Fruit fly (Drosophila melanogaster) whole organism, embryonic: ENCODE measurements around the gene SLC22A.

Experiments
- Asciz ChIP-seq: fragments of 200-800 bp; sonication (Bioruptor generic); optimal IDR thresholded peaks from 2 replicates; lab custom pipeline; 2017; ENCODE audit warnings: missing biosample characterization, mild to moderate bottlenecking, missing genetic modification characterization, missing genetic modification reagents
- Bdp1 ChIP-seq: fragments of 200-800 bp; sonication (Bioruptor generic); optimal IDR thresholded peaks from 3 replicates; lab custom pipeline; 2016; ENCODE audit warnings: missing biosample characterization, missing genetic modification characterization
- CG1024 ChIP-seq: fragments of 200-800 bp; sonication (Bioruptor generic); IDR thresholded peaks from 2 replicates; pipeline ENCODE4 v1.3.6; 2022; ENCODE audit warnings: missing biosample characterization, missing genetic modification characterization
- CG10431 ChIP-seq: fragments of 200-800 bp; sonication (Bioruptor generic); optimal IDR thresholded peaks from 3 replicates; lab custom pipeline; 2018; ENCODE audit warnings: missing biosample characterization, mild to moderate bottlenecking, missing genetic modification characterization
- CG11398 ChIP-seq: fragments of 200-800 bp; sonication (Bioruptor generic); optimal IDR thresholded peaks from 2 replicates; lab custom pipeline; 2016; ENCODE audit warnings: missing biosample characterization, missing genetic modification characterization
- CG12071 ChIP-seq: fragments of 200-800 bp; sonication (Bioruptor generic); optimal IDR thresholded peaks from 3 replicates; lab custom pipeline; 2018; ENCODE audit warnings: missing biosample characterization, mild to moderate bottlenecking, missing genetic modification characterization
- CG14050 ChIP-seq: fragments of 200-800 bp; sonication (Bioruptor generic); IDR thresholded peaks from 3 replicates; pipeline ENCODE4 v1.3.6; 2022; ENCODE audit warnings: missing biosample characterization, missing genetic modification characterization
- CG16815 ChIP-seq: fragments of 200-800 bp; sonication (Bioruptor generic); optimal IDR thresholded peaks from 3 replicates; lab custom pipeline; 2017; ENCODE audit warnings: missing biosample characterization, mild to moderate bottlenecking, missing genetic modification characterization
- CG17385 ChIP-seq: fragments of 200-800 bp; sonication (Bioruptor generic); optimal IDR thresholded peaks from 3 replicates; lab custom pipeline; 2018; ENCODE audit warnings: missing biosample characterization, mild to moderate bottlenecking, missing genetic modification characterization
- CG17829 ChIP-seq: fragments of 200-800 bp; optimal IDR thresholded peaks from 2 replicates; lab custom pipeline; 2019; ENCODE audit warnings: missing biosample characterization, mild to moderate bottlenecking, missing genetic modification characterization, moderate library complexity
- CG1792 ChIP-seq: fragments of 200-800 bp; sonication (Bioruptor generic); optimal IDR thresholded peaks from 2 replicates; lab custom pipeline; 2016; ENCODE audit warnings: missing biosample characterization, missing genetic modification characterization
- CG2678 ChIP-seq: fragments of 200-800 bp; sonication (Bioruptor generic); optimal IDR thresholded peaks from 3 replicates; lab custom pipeline; 2019; ENCODE audit warnings: missing biosample characterization, mild to moderate bottlenecking, missing genetic modification characterization, moderate library complexity
- CG3065 ChIP-seq: fragments of 200-800 bp; sonication (Bioruptor generic); optimal IDR thresholded peaks from 2 replicates; lab custom pipeline; 2016; ENCODE audit warnings: missing biosample characterization, missing genetic modification characterization
- CG34376 ChIP-seq: fragments of 200-800 bp; sonication (Bioruptor generic); optimal IDR thresholded peaks from 2 replicates; lab custom pipeline; 2018; ENCODE audit warnings: missing biosample characterization, mild to moderate bottlenecking, missing genetic modification characterization
- CG4282 ChIP-seq: fragments of 200-800 bp; sonication (Bioruptor generic); optimal IDR thresholded peaks from 2 replicates; lab custom pipeline; 2016; ENCODE audit warnings: missing biosample characterization, missing genetic modification characterization
- CG4707 ChIP-seq: fragments of 200-800 bp; sonication (Bioruptor generic); optimal IDR thresholded peaks from 2 replicates; lab custom pipeline; 2018; ENCODE audit warnings: missing biosample characterization, mild to moderate bottlenecking, missing genetic modification characterization, moderate library complexity
- CG6813 ChIP-seq: fragments of 200-800 bp; sonication (Bioruptor generic); optimal IDR thresholded peaks from 2 replicates; lab custom pipeline; 2017; ENCODE audit warnings: missing biosample characterization, missing genetic modification characterization, mild to moderate bottlenecking, moderate library complexity, missing genetic modification reagents
- CG7839 ChIP-seq: fragments of 200-800 bp; sonication (Bioruptor generic); optimal IDR thresholded peaks from 3 replicates; lab custom pipeline; 2018; ENCODE audit warnings: missing biosample characterization, mild to moderate bottlenecking, missing genetic modification characterization, moderate library complexity
- CG7928 ChIP-seq: fragments of 200-800 bp; sonication (Bioruptor generic); optimal IDR thresholded peaks from 2 replicates; lab custom pipeline; 2017; ENCODE audit warnings: missing biosample characterization, mild to moderate bottlenecking, missing genetic modification characterization
- CG8359 ChIP-seq: fragments of 200-800 bp; sonication (Bioruptor generic); optimal IDR thresholded peaks from 2 replicates; lab custom pipeline; 2017; ENCODE audit warnings: missing biosample characterization, mild to moderate bottlenecking, missing genetic modification characterization, borderline replicate concordance
- CG9437 ChIP-seq: fragments of 200-800 bp; sonication (Bioruptor generic); optimal IDR thresholded peaks from 2 replicates; lab custom pipeline; 2018; ENCODE audit warnings: missing biosample characterization, mild to moderate bottlenecking, missing genetic modification characterization
- CG9609 ChIP-seq: fragments of 200-800 bp; sonication (Bioruptor generic); optimal IDR thresholded peaks from 3 replicates; lab custom pipeline; 2016; ENCODE audit warnings: missing biosample characterization, missing genetic modification characterization
- Dip3 ChIP-seq: fragments of 200-800 bp; sonication (Bioruptor generic); optimal IDR thresholded peaks from 3 replicates; lab custom pipeline; 2016; ENCODE audit warnings: missing biosample characterization, missing genetic modification characterization
- Drgx ChIP-seq: fragments of 200-800 bp; sonication (Bioruptor generic); IDR thresholded peaks from 2 replicates; pipeline ENCODE4 v1.3.6; 2022; ENCODE audit warnings: missing biosample characterization, missing genetic modification characterization
- H15 ChIP-seq: fragments of 200-800 bp; sonication (Bioruptor generic); IDR thresholded peaks from 3 replicates; pipeline ENCODE4 v1.3.6; 2022; ENCODE audit warnings: missing biosample characterization, missing genetic modification characterization
- H2.0 ChIP-seq: fragments of 200-800 bp; sonication (Bioruptor generic); IDR thresholded peaks from 2 replicates; pipeline ENCODE4 v1.3.6; 2022; ENCODE audit warnings: missing biosample characterization, missing genetic modification characterization
- Hey ChIP-seq: fragments of 200-800 bp; sonication (Bioruptor generic); optimal IDR thresholded peaks from 3 replicates; lab custom pipeline; 2018; ENCODE audit warnings: missing biosample characterization, mild to moderate bottlenecking, missing genetic modification characterization
- Hmr ChIP-seq: fragments of 200-800 bp; sonication (Bioruptor generic); optimal IDR thresholded peaks from 3 replicates; lab custom pipeline; 2017; ENCODE audit warnings: mild to moderate bottlenecking, missing biosample characterization, missing genetic modification reagents, missing genetic modification characterization
- Kr ChIP-seq: fragments of 200-800 bp; sonication (Bioruptor generic); optimal IDR thresholded peaks from 2 replicates; lab custom pipeline; 2017; ENCODE audit warnings: missing biosample characterization, mild to moderate bottlenecking, missing genetic modification characterization
- Med ChIP-seq: fragments of 200-800 bp; sonication (Bioruptor generic); peaks from one replicate; lab custom pipeline; 2016; ENCODE audit warnings: missing biosample characterization, missing genetic modification characterization, mild to moderate bottlenecking, inconsistent platforms, moderate library complexity
- NC2α ChIP-seq: fragments of 200-800 bp; sonication (Bioruptor generic); optimal IDR thresholded peaks from 2 replicates; lab custom pipeline; 2016; ENCODE audit warnings: missing biosample characterization, missing genetic modification characterization
- Pdp1 ChIP-seq, 2 experiments: fragments of 200-800 bp; sonication (Bioruptor generic); optimal IDR thresholded peaks; 3 replicates each; lab custom pipeline; 2016; ENCODE audit warnings: missing biosample characterization in 2 of 2, missing genetic modification characterization in 2 of 2, mild to moderate bottlenecking in 1 of 2, moderate library complexity in 1 of 2
- Ptx1 ChIP-seq: fragments of 200-800 bp; sonication (Bioruptor generic); IDR thresholded peaks from 2 replicates; pipeline ENCODE4 v1.3.6; 2022; ENCODE audit warnings: missing biosample characterization, missing genetic modification characterization
- cas ChIP-seq: fragments of 200-800 bp; sonication (Bioruptor generic); IDR thresholded peaks from 2 replicates; pipeline ENCODE4 v1.3.6; 2022; ENCODE audit warnings: missing biosample characterization, missing genetic modification characterization
- cg ChIP-seq: fragments of 200-800 bp; sonication (Bioruptor generic); optimal IDR thresholded peaks from 3 replicates; lab custom pipeline; 2019; ENCODE audit warnings: missing biosample characterization, mild to moderate bottlenecking, missing genetic modification characterization, moderate library complexity
- chm ChIP-seq: fragments of 200-800 bp; sonication (Bioruptor generic); IDR thresholded peaks from 2 replicates; pipeline ENCODE4 v1.3.6; 2022; ENCODE audit warnings: missing biosample characterization, missing genetic modification characterization
- corto ChIP-seq: fragments of 200-800 bp; sonication (Bioruptor generic); optimal IDR thresholded peaks from 2 replicates; lab custom pipeline; 2016; ENCODE audit warnings: missing biosample characterization, mild to moderate bottlenecking, missing genetic modification characterization, moderate library complexity
- crp ChIP-seq, 2 experiments: fragments of 200-800 bp; sonication (Bioruptor generic); optimal IDR thresholded peaks; 2 replicates in 1 of 2; 3 replicates in 1 of 2; lab custom pipeline; 2017; ENCODE audit warnings: missing biosample characterization in 2 of 2, missing genetic modification characterization in 2 of 2, mild to moderate bottlenecking in 1 of 2, moderate library complexity in 1 of 2
- disco-r ChIP-seq: fragments of 200-800 bp; sonication (Bioruptor generic); optimal IDR thresholded peaks from 2 replicates; lab custom pipeline; 2016; ENCODE audit warnings: missing biosample characterization, missing genetic modification characterization
- exex ChIP-seq: fragments of 200-800 bp; sonication (Bioruptor generic); optimal IDR thresholded peaks from 4 replicates; lab custom pipeline; 2018; ENCODE audit warnings: missing biosample characterization, mild to moderate bottlenecking, missing genetic modification characterization, moderate library complexity
- grn ChIP-seq: fragments of 200-800 bp; sonication (Bioruptor generic); optimal IDR thresholded peaks from 3 replicates; lab custom pipeline; 2017; ENCODE audit warnings: missing biosample characterization, missing genetic modification characterization
- insv ChIP-seq, 2 experiments: fragments of 200-800 bp; sonication (Bioruptor generic); optimal IDR thresholded peaks; 3 replicates each; lab custom pipeline; 2016 to 2018; ENCODE audit warnings: missing biosample characterization in 2 of 2, missing genetic modification characterization in 2 of 2
- lab ChIP-seq: fragments of 200-800 bp; sonication (Bioruptor generic); optimal IDR thresholded peaks from 3 replicates; lab custom pipeline; 2017; ENCODE audit warnings: missing biosample characterization, missing genetic modification characterization, mild to moderate bottlenecking, moderate library complexity, missing genetic modification reagents
- mirr ChIP-seq: fragments of 200-800 bp; sonication (Bioruptor generic); optimal IDR thresholded peaks from 3 replicates; lab custom pipeline; 2018; ENCODE audit warnings: missing biosample characterization, mild to moderate bottlenecking, missing genetic modification characterization
- repo ChIP-seq: fragments of 200-800 bp; sonication (Bioruptor generic); optimal IDR thresholded peaks from 2 replicates; lab custom pipeline; 2016; ENCODE audit warnings: missing biosample characterization, missing genetic modification characterization
- row ChIP-seq: fragments of 200-800 bp; sonication (Bioruptor generic); IDR thresholded peaks from 3 replicates; pipeline ENCODE4 v1.3.6; 2022; ENCODE audit warnings: missing biosample characterization, missing genetic modification characterization
- sug ChIP-seq: fragments of 200-800 bp; optimal IDR thresholded peaks from 2 replicates; lab custom pipeline; 2019; ENCODE audit warnings: missing biosample characterization, mild to moderate bottlenecking, missing genetic modification characterization, moderate library complexity
- toy ChIP-seq: fragments of 200-800 bp; sonication (Bioruptor generic); IDR thresholded peaks from 2 replicates; pipeline ENCODE4 v1.3.6; 2022; ENCODE audit warnings: missing biosample characterization, missing genetic modification characterization
- vnd ChIP-seq: fragments of 200-800 bp; sonication (Bioruptor generic); IDR thresholded peaks from 3 replicates; pipeline ENCODE4 v1.3.6; 2022; ENCODE audit warnings: missing biosample characterization, missing genetic modification characterization; ENCODE audit not compliant: partially characterized antibody

Gene SLC22A

dm6 chr3L:21971735-21972134 lies 37.2 kb downstream of the SLC22A start, which contains the start of gene P5CS (continued):
- TF ChIP-seq sug (tag; lab: Kevin White, UChicago) (peak; percentile 76), CG1024 (GFP tag; lab: Robert Waterston, UW) (no peak), CG14050 (no peak), CG6813 (GFP tag; lab: Kevin White, UChicago) (no peak), H15 (GFP tag; lab: Robert Waterston, UW) (no peak), exex (tag; lab: Kevin White, UChicago) (peak; percentile 63), NC2α (GFP tag; lab: Kevin White, UChicago) (no peak), Hey (tag; lab: Kevin White, UChicago) (peak; percentile 58), CG4707 (GFP tag; lab: Kevin White, UChicago) (no peak), corto (GFP tag; lab: Kevin White, UChicago) (no peak), insv (GFP tag; optimal IDR thresholded peaks at IDR 0.05; lab: Kevin White, UChicago) (no peak), CG7928 (GFP tag; lab: Kevin White, UChicago) (no peak), disco-r (GFP tag; lab: Kevin White, UChicago) (no peak), Bdp1 (GFP tag; lab: Kevin White, UChicago) (no peak), CG17829 (tag; lab: Kevin White, UChicago) (no peak), CG4282 (no peak), chm (GFP tag; lab: Robert Waterston, UW) (no peak), H2.0 (GFP tag; lab: Robert Waterston, UW) (no peak), cas (no peak), CG9437 (GFP tag; lab: Kevin White, UChicago) (no peak), Dip3 (GFP tag; lab: Kevin White, UChicago) (no peak), CG3065 (GFP tag; lab: Kevin White, UChicago) (no peak), CG16815 (GFP tag; lab: Kevin White, UChicago) (no peak), CG2678 (no peak), vnd (GFP tag; lab: Robert Waterston, UW) (peak; percentile 36; the same call in 1 of the 3 replicates), cg (GFP tag; lab: Kevin White, UChicago) (no peak), CG34376 (peak; percentile 47), CG10431 (GFP tag; lab: Kevin White, UChicago) (no peak), CG11398 (no peak), toy (no peak), CG17385 (GFP tag; lab: Kevin White, UChicago) (no peak), Asciz (GFP tag; lab: Kevin White, UChicago) (no peak)

- TF ChIP-seq CG7839 (tag; lab: Kevin White, UChicago) (peak; percentile 11), Hey (tag; lab: Kevin White, UChicago) (peak; percentile 77), H2.0 (GFP tag; lab: Robert Waterston, UW) (no peak), Drgx (GFP tag; lab: Robert Waterston, UW) (peak; percentile 28; the same call in 1 of the 2 replicates), crp (GFP tag; optimal IDR thresholded peaks at IDR 0.05; lab: Kevin White, UChicago) (no peak), exex (tag; lab: Kevin White, UChicago) (peak; percentile 55), mirr (GFP tag; lab: Kevin White, UChicago) (no peak), row (GFP tag; lab: Robert Waterston, UW) (peak; percentile 16; the same call in 1 of the 3 replicates), CG8359 (GFP tag; lab: Kevin White, UChicago) (no peak), lab (peak; percentile 33), Kr (GFP tag; lab: Kevin White, UChicago) (no peak), grn (GFP tag; lab: Kevin White, UChicago) (peak; percentile 23), Med (GFP tag; lab: Kevin White, UChicago) (peak; percentile 70), CG9609 (GFP tag; lab: Kevin White, UChicago) (no peak), Hmr (GFP tag; lab: Kevin White, UChicago) (peak; percentile 9), repo (GFP tag; lab: Kevin White, UChicago) (no peak), Pdp1 (GFP tag; optimal IDR thresholded peaks at IDR 0.05; lab: Kevin White, UChicago) (peak in 1 of 2 experiments; percentile 98), CG1792 (no peak), CG12071 (no peak), Ptx1 (no peak)
Observed at dm6 chr3L:21972162-21973022, 37.9 kb downstream of the SLC22A start.
